Fruit fly (Drosophila melanogaster) whole organism, prepupa: Measurements from ENCODE around the gene salt.

Experiments used
- Blimp-1 ChIP-seq: fragments of 200-800 bp; sonication (Bioruptor generic); optimal IDR thresholded peaks from 3 replicates; lab custom pipeline; 2017; ENCODE audit warnings: missing biosample characterization, missing genetic modification characterization, mild to moderate bottlenecking, moderate library complexity, missing genetic modification reagents
- CG10631 ChIP-seq: fragments of 200-800 bp; sonication (Bioruptor generic); optimal IDR thresholded peaks from 2 replicates; lab custom pipeline; 2016; ENCODE audit warnings: missing biosample characterization, missing genetic modification characterization
- CG10669 ChIP-seq: fragments of 200-800 bp; sonication (Bioruptor generic); optimal IDR thresholded peaks from 3 replicates; lab custom pipeline; 2018; ENCODE audit warnings: missing biosample characterization, mild to moderate bottlenecking, missing genetic modification characterization, moderate library complexity
- CG11902 ChIP-seq: fragments of 200-800 bp; sonication (Bioruptor generic); optimal IDR thresholded peaks from 3 replicates; lab custom pipeline; 2016; ENCODE audit warnings: missing biosample characterization, missing genetic modification characterization
- CG15336 ChIP-seq: fragments of 200-800 bp; sonication (Bioruptor generic); IDR thresholded peaks from 2 replicates; pipeline ENCODE4 v1.3.6; 2022; ENCODE audit warnings: missing biosample characterization, missing genetic modification characterization
- CG16779 ChIP-seq: fragments of 200-800 bp; sonication (Bioruptor generic); optimal IDR thresholded peaks from 3 replicates; lab custom pipeline; 2017; ENCODE audit warnings: missing biosample characterization, mild to moderate bottlenecking, missing genetic modification characterization
- CG3032 ChIP-seq: fragments of 200-800 bp; optimal IDR thresholded peaks from 2 replicates; lab custom pipeline; 2019; ENCODE audit warnings: missing biosample characterization, mild to moderate bottlenecking, missing genetic modification characterization, moderate library complexity
- CG31627 ChIP-seq: fragments of 200-800 bp; sonication (Bioruptor generic); optimal IDR thresholded peaks from 3 replicates; lab custom pipeline; 2016; ENCODE audit warnings: missing biosample characterization, missing genetic modification characterization
- CG32006 ChIP-seq: fragments of 200-800 bp; sonication (Bioruptor generic); optimal IDR thresholded peaks from 3 replicates; lab custom pipeline; 2017; ENCODE audit warnings: missing biosample characterization, mild to moderate bottlenecking, missing genetic modification characterization
- CG3919 ChIP-seq: fragments of 200-800 bp; sonication (Bioruptor generic); optimal IDR thresholded peaks from 3 replicates; lab custom pipeline; 2016; ENCODE audit warnings: missing biosample characterization, missing genetic modification characterization
- CG4318 ChIP-seq: fragments of 200-800 bp; sonication (Bioruptor generic); optimal IDR thresholded peaks from 3 replicates; lab custom pipeline; 2017; ENCODE audit warnings: missing biosample characterization, mild to moderate bottlenecking, missing genetic modification characterization
- CG6163 ChIP-seq: fragments of 200-800 bp; sonication (Bioruptor generic); IDR thresholded peaks from 3 replicates; pipeline ENCODE4 v1.3.6; 2022; ENCODE audit warnings: missing biosample characterization, missing genetic modification characterization
- CG6276 ChIP-seq: fragments of 200-800 bp; sonication (Bioruptor generic); optimal IDR thresholded peaks from 2 replicates; lab custom pipeline; 2017; ENCODE audit warnings: missing biosample characterization, mild to moderate bottlenecking, missing genetic modification characterization
- CG6808 ChIP-seq: fragments of 200-800 bp; sonication (Bioruptor generic); optimal IDR thresholded peaks from 3 replicates; lab custom pipeline; 2017; ENCODE audit warnings: missing biosample characterization, missing genetic modification characterization, mild to moderate bottlenecking, moderate library complexity, missing genetic modification reagents
- CG8119 ChIP-seq: fragments of 200-800 bp; sonication (Bioruptor generic); IDR thresholded peaks from 3 replicates; pipeline ENCODE4 v1.3.6; 2022; ENCODE audit warnings: missing biosample characterization, missing genetic modification characterization
- CG8319 ChIP-seq: fragments of 200-800 bp; sonication (Bioruptor generic); optimal IDR thresholded peaks from 3 replicates; lab custom pipeline; 2016; ENCODE audit warnings: missing biosample characterization, missing genetic modification characterization
- CG8632 ChIP-seq: fragments of 200-800 bp; sonication (Bioruptor generic); optimal IDR thresholded peaks from 3 replicates; lab custom pipeline; 2016; ENCODE audit warnings: missing biosample characterization, missing genetic modification characterization
- CG9139 ChIP-seq: fragments of 200-800 bp; sonication (Bioruptor generic); optimal IDR thresholded peaks from 3 replicates; lab custom pipeline; 2017; ENCODE audit warnings: missing biosample characterization, mild to moderate bottlenecking, missing genetic modification characterization
- Eip75B ChIP-seq: fragments of 200-800 bp; sonication (Bioruptor generic); optimal IDR thresholded peaks from 3 replicates; lab custom pipeline; 2016; ENCODE audit warnings: missing biosample characterization, missing genetic modification characterization
- Eip78C ChIP-seq: fragments of 200-800 bp; sonication (Bioruptor generic); peaks from one replicate; lab custom pipeline; 2016; ENCODE audit warnings: missing biosample characterization, missing genetic modification characterization
- Eip93F ChIP-seq: fragments of 200-800 bp; sonication (Bioruptor generic); optimal IDR thresholded peaks from 2 replicates; lab custom pipeline; 2016; ENCODE audit warnings: missing biosample characterization, mild to moderate bottlenecking, missing genetic modification characterization
- Ets21C ChIP-seq: fragments of 200-800 bp; sonication (Bioruptor generic); optimal IDR thresholded peaks from 3 replicates; lab custom pipeline; 2016; ENCODE audit warnings: missing biosample characterization, missing genetic modification characterization
- Ets96B ChIP-seq: fragments of 200-800 bp; optimal IDR thresholded peaks from 2 replicates; lab custom pipeline; 2019; ENCODE audit warnings: missing biosample characterization, mild to moderate bottlenecking, missing genetic modification characterization, moderate library complexity
- Gug ChIP-seq: fragments of 200-800 bp; sonication (Bioruptor generic); IDR thresholded peaks from 2 replicates; pipeline ENCODE4 v1.3.6; 2022; ENCODE audit warnings: missing biosample characterization, missing genetic modification characterization
- Hr39 ChIP-seq: fragments of 200-800 bp; sonication (Bioruptor generic); optimal IDR thresholded peaks from 2 replicates; lab custom pipeline; 2016; ENCODE audit warnings: missing biosample characterization, missing genetic modification characterization
- Hr4 ChIP-seq: fragments of 200-800 bp; sonication (Bioruptor generic); optimal IDR thresholded peaks from 3 replicates; lab custom pipeline; 2016; ENCODE audit warnings: missing biosample characterization, missing genetic modification characterization
- Lpt ChIP-seq: fragments of 200-800 bp; sonication (Bioruptor generic); optimal IDR thresholded peaks from 3 replicates; lab custom pipeline; 2016; ENCODE audit warnings: missing biosample characterization, missing genetic modification characterization
- Met ChIP-seq: fragments of 200-800 bp; sonication (Bioruptor generic); optimal IDR thresholded peaks from 3 replicates; lab custom pipeline; 2016; ENCODE audit warnings: missing biosample characterization, missing genetic modification characterization
- Smox ChIP-seq: fragments of 200-800 bp; sonication (Bioruptor generic); optimal IDR thresholded peaks from 3 replicates; lab custom pipeline; 2016; ENCODE audit warnings: missing biosample characterization, missing genetic modification characterization
- Sox102F ChIP-seq: fragments of 200-800 bp; sonication (Bioruptor generic); optimal IDR thresholded peaks from 2 replicates; lab custom pipeline; 2016; ENCODE audit warnings: missing biosample characterization, mild to moderate bottlenecking, missing genetic modification characterization
- Sox14 ChIP-seq: fragments of 200-800 bp; sonication (Bioruptor generic); optimal IDR thresholded peaks from 3 replicates; lab custom pipeline; 2016; ENCODE audit warnings: missing biosample characterization, missing genetic modification characterization
- Sox15 ChIP-seq: fragments of 200-800 bp; sonication (Bioruptor generic); optimal IDR thresholded peaks from 3 replicates; lab custom pipeline; 2016; ENCODE audit warnings: missing biosample characterization, missing genetic modification characterization
- dac ChIP-seq: fragments of 200-800 bp; sonication (Bioruptor generic); optimal IDR thresholded peaks from 2 replicates; lab custom pipeline; 2017; ENCODE audit warnings: missing biosample characterization, mild to moderate bottlenecking, missing genetic modification characterization
- dsx ChIP-seq: fragments of 200-800 bp; optimal IDR thresholded peaks from 3 replicates; lab custom pipeline; 2019; ENCODE audit warnings: missing biosample characterization, mild to moderate bottlenecking, missing genetic modification characterization, moderate library complexity; ENCODE audit not compliant: poor library complexity, severe bottlenecking
- esn ChIP-seq: fragments of 200-800 bp; sonication (Bioruptor generic); optimal IDR thresholded peaks from 2 replicates; lab custom pipeline; 2016; ENCODE audit warnings: missing biosample characterization, mild to moderate bottlenecking, missing genetic modification characterization, moderate library complexity
- fd59A ChIP-seq: fragments of 200-800 bp; sonication (Bioruptor generic); optimal IDR thresholded peaks from 2 replicates; lab custom pipeline; 2017; ENCODE audit warnings: missing biosample characterization, mild to moderate bottlenecking, missing genetic modification characterization, missing genetic modification reagents
- fd85E ChIP-seq: fragments of 200-800 bp; sonication (Bioruptor generic); optimal IDR thresholded peaks from 3 replicates; lab custom pipeline; 2016; ENCODE audit warnings: missing biosample characterization, missing genetic modification characterization
- lz ChIP-seq: fragments of 200-800 bp; sonication (Bioruptor generic); optimal IDR thresholded peaks from 3 replicates; lab custom pipeline; 2016; ENCODE audit warnings: missing biosample characterization, missing genetic modification characterization
- net ChIP-seq: fragments of 200-800 bp; sonication (Bioruptor generic); optimal IDR thresholded peaks from 3 replicates; lab custom pipeline; 2016; ENCODE audit warnings: missing biosample characterization, missing genetic modification characterization
- pdm3 ChIP-seq: fragments of 200-800 bp; sonication (Bioruptor generic); optimal IDR thresholded peaks from 3 replicates; lab custom pipeline; 2016; ENCODE audit warnings: missing biosample characterization, missing genetic modification characterization
- salr ChIP-seq, 2 experiments: fragments of 200-800 bp; sonication (Bioruptor generic); optimal IDR thresholded peaks; 3 replicates each; lab custom pipeline; 2016 to 2018; ENCODE audit warnings: missing biosample characterization in 2 of 2, missing genetic modification characterization in 2 of 2, mild to moderate bottlenecking in 1 of 2
- ss ChIP-seq, 2 experiments: fragments of 200-800 bp; sonication (Bioruptor generic); optimal IDR thresholded peaks; 2 replicates in 1 of 2; 3 replicates in 1 of 2; lab custom pipeline; 2017 to 2018; ENCODE audit warnings: mild to moderate bottlenecking in 2 of 2, missing biosample characterization in 2 of 2, missing genetic modification characterization in 2 of 2, moderate library complexity in 1 of 2
- topi ChIP-seq: fragments of 200-800 bp; sonication (Bioruptor generic); optimal IDR thresholded peaks from 3 replicates; lab custom pipeline; 2016; ENCODE audit warnings: missing biosample characterization, missing genetic modification characterization

salt gene

DNA sequence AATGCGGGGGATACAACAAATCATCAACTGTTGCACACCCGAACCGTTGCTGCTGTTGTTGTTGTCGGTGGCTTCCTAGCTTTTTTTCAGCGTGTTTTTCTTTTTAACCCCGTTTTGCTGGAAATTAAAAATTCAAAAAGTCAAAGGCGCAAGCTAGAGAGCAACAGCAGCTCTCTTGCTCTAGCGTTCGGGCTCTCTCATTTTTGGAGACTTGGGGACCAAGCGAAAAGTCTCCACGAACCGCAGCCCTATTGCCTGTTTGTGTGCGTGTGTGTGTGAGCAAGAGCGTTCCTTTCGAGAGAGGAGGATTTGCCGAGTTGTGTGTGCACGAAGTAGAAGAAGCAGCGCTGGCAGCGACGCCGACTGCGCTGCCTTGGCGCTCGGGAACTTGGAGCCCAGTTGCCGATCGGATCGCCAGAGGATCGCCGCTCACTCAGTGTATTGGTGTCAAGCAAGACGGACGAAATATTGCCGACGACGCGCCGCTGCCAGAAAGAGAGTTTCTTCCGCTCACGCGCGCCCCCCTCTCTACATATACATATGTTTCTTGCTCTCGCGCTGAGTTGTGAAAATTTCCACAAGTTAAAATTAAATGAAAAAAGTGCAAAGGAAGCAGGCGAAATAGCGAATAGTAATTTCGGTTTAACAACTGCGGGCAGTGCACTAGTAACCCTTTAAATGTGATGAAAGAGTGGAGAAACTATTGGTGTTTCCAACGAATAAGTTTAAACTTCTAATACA is 29.8 kb downstream of the salt start (continued):
- peak; percentile 25 for TF ChIP-seq CG9139 (GFP tag; lab: Kevin White, UChicago)
- TF ChIP-seq CG8632: no peak
- TF ChIP-seq CG4318: no peak
- TF ChIP-seq CG11902 (GFP tag; lab: Kevin White, UChicago): no peak
- no peak for TF ChIP-seq Ets96B (tag; lab: Kevin White, UChicago)
- TF ChIP-seq CG6276: no peak
- TF ChIP-seq dsx (GFP tag; lab: Kevin White, UChicago): no peak
- peak; percentile 57 for TF ChIP-seq net (GFP tag; lab: Kevin White, UChicago)
- no peak for TF ChIP-seq CG8319 (GFP tag; lab: Kevin White, UChicago)
- no peak for TF ChIP-seq Eip93F
- peak; percentile 61; the same call in 2 of the 3 replicates for TF ChIP-seq CG6163 (GFP tag; lab: Robert Waterston, UW)
- TF ChIP-seq ss (GFP tag; optimal IDR thresholded peaks at IDR 0.05; lab: Kevin White, UChicago): no peak
- no peak for TF ChIP-seq Lpt (GFP tag; lab: Kevin White, UChicago)
- TF ChIP-seq lz: no peak
- TF ChIP-seq salr (GFP tag; optimal IDR thresholded peaks at IDR 0.05; lab: Kevin White, UChicago): no peak
- TF ChIP-seq Sox15: peak; percentile 21
- TF ChIP-seq fd85E (GFP tag; lab: Kevin White, UChicago): peak; percentile 30

dm6 chr3R:31724136-31724535 is 30.4 kb downstream of the salt start:
- TF ChIP-seq Eip78C: peak; percentile 83
- peak; percentile 32 for TF ChIP-seq CG10631
- peak; percentile 46; the same call in 2 of the 3 replicates for TF ChIP-seq CG6163 (GFP tag; lab: Robert Waterston, UW)
- TF ChIP-seq salr (GFP tag; optimal IDR thresholded peaks at IDR 0.05; lab: Kevin White, UChicago): peak in 1 of 2 experiments; percentile 62
- no peak for TF ChIP-seq net (GFP tag; lab: Kevin White, UChicago)
- TF ChIP-seq Sox14: peak; percentile 34
- peak; percentile 57 for TF ChIP-seq Hr4
- peak; percentile 25 for TF ChIP-seq pdm3 (GFP tag; lab: Kevin White, UChicago)
- TF ChIP-seq dsx (GFP tag; lab: Kevin White, UChicago): no peak
- peak; percentile 52 for TF ChIP-seq CG32006 (GFP tag; lab: Kevin White, UChicago)
- TF ChIP-seq Ets21C: no peak
- TF ChIP-seq CG8119 (GFP tag; lab: Robert Waterston, UW): 0 out of 3 replicates have a peak, but pooled peaks have one; percentile 15
- TF ChIP-seq Sox102F: no peak
- TF ChIP-seq dac (GFP tag; lab: Kevin White, UChicago): no peak
- TF ChIP-seq CG8632: no peak
- TF ChIP-seq CG15336: peak; percentile 30; the same call in 1 of the 2 replicates
- TF ChIP-seq CG6276: peak; percentile 27
- TF ChIP-seq, all 60 proteins: peak for 11

DNA sequence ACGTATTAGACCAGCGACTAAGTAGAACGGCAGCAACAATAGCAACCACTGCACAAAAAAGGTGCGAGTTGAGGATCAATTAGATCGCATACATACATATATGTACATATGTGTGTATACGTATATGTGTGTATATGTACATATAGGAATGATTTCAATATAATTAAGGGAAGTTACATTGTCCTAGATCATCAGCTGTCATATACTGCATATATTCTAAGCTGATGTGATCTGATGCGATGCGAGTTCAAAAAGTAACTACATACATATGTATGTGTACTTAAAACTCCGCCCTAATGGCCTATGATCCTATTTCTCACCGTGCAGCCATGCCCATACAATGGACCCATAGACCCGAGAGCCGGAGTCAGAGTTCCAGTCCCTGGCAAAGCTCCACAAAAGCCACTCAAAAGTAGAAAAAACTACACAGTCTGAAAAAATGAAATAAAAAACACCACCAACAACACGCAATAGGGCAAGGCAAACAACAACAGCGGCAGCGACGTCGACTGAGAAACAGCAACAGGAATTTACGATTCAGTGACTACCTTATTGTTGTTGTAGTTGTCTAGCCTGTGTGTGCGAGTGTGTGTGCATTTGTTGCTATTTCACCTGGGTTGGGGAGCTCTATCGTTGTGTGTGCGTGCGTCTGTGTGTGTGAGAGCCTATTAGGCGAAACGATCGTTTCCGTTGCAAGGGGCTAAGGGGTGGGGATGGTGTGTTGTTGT is 31.1 kb downstream of the salt start:
- peak; percentile 9 for TF ChIP-seq CG3032 (tag; lab: Kevin White, UChicago)
- no peak for TF ChIP-seq CG8319 (GFP tag; lab: Kevin White, UChicago)
- TF ChIP-seq salr (GFP tag; optimal IDR thresholded peaks at IDR 0.05; lab: Kevin White, UChicago): peak in 1 of 2 experiments; percentile 72
- no peak for TF ChIP-seq CG31627 (GFP tag; lab: Kevin White, UChicago)
- peak; percentile 85 for TF ChIP-seq Eip78C
- TF ChIP-seq topi (GFP tag; lab: Kevin White, UChicago): no peak
- peak; percentile 33 for TF ChIP-seq dac (GFP tag; lab: Kevin White, UChicago)
- peak; percentile 51 for TF ChIP-seq CG3919
- no peak for TF ChIP-seq Eip93F
- peak; percentile 61 for TF ChIP-seq Hr4
- TF ChIP-seq Hr39: no peak
- no peak for TF ChIP-seq Smox (GFP tag; lab: Kevin White, UChicago)
- no peak for TF ChIP-seq esn (GFP tag; lab: Kevin White, UChicago)
- TF ChIP-seq CG16779 (tag; lab: Kevin White, UChicago): peak; percentile 20
- peak; percentile 51 for TF ChIP-seq CG4318
- TF ChIP-seq fd59A (GFP tag; lab: Kevin White, UChicago): peak; percentile 22
- peak; percentile 77 for TF ChIP-seq CG32006 (GFP tag; lab: Kevin White, UChicago)
- no peak for TF ChIP-seq Met (GFP tag; lab: Kevin White, UChicago)
- TF ChIP-seq CG8632: no peak
- TF ChIP-seq CG6276: peak; percentile 66
- TF ChIP-seq Eip75B: peak; percentile 36
- TF ChIP-seq Ets21C: no peak
- peak; percentile 29 for TF ChIP-seq CG6808 (GFP tag; lab: Kevin White, UChicago)
- no peak for TF ChIP-seq CG10669 (GFP tag; lab: Kevin White, UChicago)
- TF ChIP-seq fd85E (GFP tag; lab: Kevin White, UChicago): no peak
- peak; percentile 43; the same call in 1 of the 2 replicates for TF ChIP-seq Gug (GFP tag; lab: Robert Waterston, UW)
- no peak for TF ChIP-seq Blimp-1
- no peak for TF ChIP-seq CG9139 (GFP tag; lab: Kevin White, UChicago)
